Worm (Caenorhabditis elegans) whole organism, late embryonic: ENCODE measurements around the gene R10E11.9.

Experiments used
- C38D4.7 ChIP-seq: fragments of 200-800 bp; sonication (Bioruptor generic); optimal IDR thresholded peaks from 2 replicates; lab custom pipeline; 2018; ENCODE audit warnings: mild to moderate bottlenecking, missing genetic modification characterization, moderate library complexity, missing compliant biosample characterization
- K09A11.1 ChIP-seq: sonication (generic microtip); optimal IDR thresholded peaks from 2 replicates; lab custom pipeline; 2017; ENCODE audit warnings: antibody characterized with exemption, mild to moderate bottlenecking, missing genetic modification characterization, missing compliant biosample characterization; ENCODE audit not compliant: insufficient read depth
- T23F11.4 ChIP-seq: fragments of 200-800 bp; sonication (Bioruptor generic); optimal IDR thresholded peaks from 2 replicates; lab custom pipeline; 2018; ENCODE audit warnings: mild to moderate bottlenecking, missing genetic modification characterization, missing compliant biosample characterization
- ceh-14 ChIP-seq: sonication (generic microtip); optimal IDR thresholded peaks from 2 replicates; lab custom pipeline; 2016; ENCODE audit warnings: missing genotype, missing genetic modification characterization, missing compliant biosample characterization
- ceh-19 ChIP-seq: fragments of 200-800 bp; sonication (Bioruptor generic); optimal IDR thresholded peaks from 2 replicates; lab custom pipeline; 2018; ENCODE audit warnings: mild to moderate bottlenecking, missing genetic modification characterization, missing compliant biosample characterization
- ceh-2 ChIP-seq: sonication (generic microtip); optimal IDR thresholded peaks from 2 replicates; lab custom pipeline; 2016; ENCODE audit warnings: missing genotype, missing genetic modification characterization, missing compliant biosample characterization
- ceh-22 ChIP-seq: sonication (generic microtip); optimal IDR thresholded peaks from 2 replicates; lab custom pipeline; 2017; ENCODE audit warnings: missing biosample characterization, missing genetic modification characterization
- ceh-24 ChIP-seq: sonication (generic microtip); optimal IDR thresholded peaks from 2 replicates; lab custom pipeline; 2016; ENCODE audit warnings: mild to moderate bottlenecking, missing genetic modification characterization, missing compliant biosample characterization
- ceh-30 ChIP-seq: fragments of 150-350 bp; optimal IDR thresholded peaks from 2 replicates; lab custom pipeline; 2014; ENCODE audit warnings: missing biosample characterization, missing genetic modification characterization
- ceh-31 ChIP-seq: sonication (generic microtip); optimal IDR thresholded peaks from 2 replicates; lab custom pipeline; 2016; ENCODE audit warnings: missing genetic modification characterization, missing compliant biosample characterization
- ceh-45 ChIP-seq: fragments of 200-800 bp; sonication (Bioruptor generic); IDR thresholded peaks from 2 replicates; pipeline ENCODE4 v1.3.6; 2022; ENCODE audit warnings: missing genetic modification reagents, missing genetic modification characterization, missing compliant biosample characterization
- ceh-6 ChIP-seq: fragments of 200-800 bp; sonication (Bioruptor generic); optimal IDR thresholded peaks from 2 replicates; lab custom pipeline; 2018; ENCODE audit warnings: mild to moderate bottlenecking, missing genetic modification characterization, missing compliant biosample characterization
- ceh-9 ChIP-seq: sonication (generic microtip); optimal IDR thresholded peaks from 2 replicates; lab custom pipeline; 2016; ENCODE audit warnings: mild to moderate bottlenecking, missing genetic modification characterization, inconsistent platforms, missing compliant biosample characterization
- che-1 ChIP-seq: sonication (generic microtip); optimal IDR thresholded peaks from 2 replicates; lab custom pipeline; 2016; ENCODE audit warnings: mild to moderate bottlenecking, missing genetic modification characterization, missing compliant biosample characterization
- dmd-4 ChIP-seq: sonication (generic microtip); optimal IDR thresholded peaks from 2 replicates; lab custom pipeline; 2016; ENCODE audit warnings: borderline replicate concordance, missing genetic modification characterization, missing compliant biosample characterization
- ets-4 ChIP-seq: sonication (generic microtip); optimal IDR thresholded peaks from 2 replicates; lab custom pipeline; 2016; ENCODE audit warnings: missing genetic modification characterization, missing compliant biosample characterization
- eyg-1 ChIP-seq: sonication (generic microtip); optimal IDR thresholded peaks from 2 replicates; lab custom pipeline; 2016; ENCODE audit warnings: missing genotype, missing genetic modification characterization, missing compliant biosample characterization
- fax-1 ChIP-seq: sonication (generic microtip); optimal IDR thresholded peaks from 2 replicates; lab custom pipeline; 2016; ENCODE audit warnings: missing genotype, missing genetic modification characterization, missing compliant biosample characterization
- fkh-10 ChIP-seq: fragments of 150-350 bp; optimal IDR thresholded peaks from 2 replicates; lab custom pipeline; 2014; ENCODE audit warnings: missing biosample characterization, missing genetic modification reagents, missing genetic modification characterization
- fkh-6 ChIP-seq: sonication (generic microtip); optimal IDR thresholded peaks from 2 replicates; lab custom pipeline; 2016; ENCODE audit warnings: missing genetic modification characterization, missing compliant biosample characterization
- gmeb-2 ChIP-seq: sonication (generic microtip); optimal IDR thresholded peaks from 2 replicates; lab custom pipeline; 2016; ENCODE audit warnings: missing genetic modification characterization, inconsistent platforms, missing compliant biosample characterization
- hlh-13 ChIP-seq: fragments of 200-800 bp; sonication (Bioruptor generic); optimal IDR thresholded peaks from 2 replicates; lab custom pipeline; 2018; ENCODE audit warnings: mild to moderate bottlenecking, missing genetic modification characterization, missing compliant biosample characterization
- hlh-15 ChIP-seq: sonication (generic microtip); optimal IDR thresholded peaks from 2 replicates; lab custom pipeline; 2016; ENCODE audit warnings: missing genetic modification characterization, missing compliant biosample characterization
- lim-6 ChIP-seq: sonication (generic microtip); optimal IDR thresholded peaks from 2 replicates; lab custom pipeline; 2016; ENCODE audit warnings: missing genetic modification characterization, missing compliant biosample characterization
- lin-11 ChIP-seq: fragments of 200-800 bp; sonication (Bioruptor generic); optimal IDR thresholded peaks from 2 replicates; lab custom pipeline; 2018; ENCODE audit warnings: mild to moderate bottlenecking, missing genetic modification characterization, missing compliant biosample characterization
- mec-3 ChIP-seq: sonication (generic microtip); optimal IDR thresholded peaks from 2 replicates; lab custom pipeline; 2016; ENCODE audit warnings: borderline replicate concordance, missing genetic modification characterization, missing compliant biosample characterization
- nfya-1 ChIP-seq: sonication (generic microtip); optimal IDR thresholded peaks from 2 replicates; lab custom pipeline; 2017; ENCODE audit warnings: missing genetic modification characterization, mild to moderate bottlenecking, missing compliant biosample characterization, antibody characterized with exemption, moderate library complexity
- nhr-11 ChIP-seq: fragments of 150-350 bp; optimal IDR thresholded peaks from 2 replicates; lab custom pipeline; 2014; ENCODE audit warnings: missing biosample characterization, missing genetic modification characterization
- nhr-232 ChIP-seq: sonication (generic microtip); optimal IDR thresholded peaks from 2 replicates; lab custom pipeline; 2016; ENCODE audit warnings: missing genetic modification characterization, missing compliant biosample characterization
- npax-4 ChIP-seq: sonication (generic microtip); optimal IDR thresholded peaks from 2 replicates; lab custom pipeline; 2016; ENCODE audit warnings: missing genetic modification characterization, missing compliant biosample characterization
- pag-3 ChIP-seq: sonication (generic microtip); optimal IDR thresholded peaks from 2 replicates; lab custom pipeline; 2016; ENCODE audit warnings: missing compliant biosample characterization, missing genetic modification characterization, borderline replicate concordance
- pax-1 ChIP-seq: fragments of 150-350 bp; optimal IDR thresholded peaks from 2 replicates; lab custom pipeline; 2014; ENCODE audit warnings: missing biosample characterization, missing genetic modification characterization
- pha-2 ChIP-seq: sonication (generic microtip); optimal IDR thresholded peaks from 2 replicates; lab custom pipeline; 2017; ENCODE audit warnings: mild to moderate bottlenecking, missing genetic modification characterization, missing compliant biosample characterization
- pha-4 ChIP-seq: fragments of 150-350 bp; optimal IDR thresholded peaks from 2 replicates; lab custom pipeline; 2018; ENCODE audit warnings: missing biosample characterization, missing genetic modification reagents, missing genetic modification characterization
- pqm-1 ChIP-seq: sonication (generic microtip); optimal IDR thresholded peaks from 2 replicates; lab custom pipeline; 2016; ENCODE audit warnings: missing genetic modification characterization, missing compliant biosample characterization
- pros-1 ChIP-seq: fragments of 150-350 bp; optimal IDR thresholded peaks from 2 replicates; lab custom pipeline; 2014; ENCODE audit warnings: missing biosample characterization, missing genetic modification reagents, missing genetic modification characterization
- rnt-1 ChIP-seq: sonication (generic microtip); optimal IDR thresholded peaks from 2 replicates; lab custom pipeline; 2016; ENCODE audit warnings: missing genetic modification characterization, missing compliant biosample characterization
- sox-2 ChIP-seq: fragments of 200-800 bp; sonication (Bioruptor generic); IDR thresholded peaks from 2 replicates; pipeline ENCODE4 v1.3.6; 2022; ENCODE audit warnings: missing genetic modification reagents, missing genetic modification characterization, missing compliant biosample characterization
- sox-4 ChIP-seq: sonication (generic microtip); optimal IDR thresholded peaks from 2 replicates; lab custom pipeline; 2017; ENCODE audit warnings: mild to moderate bottlenecking, missing genetic modification characterization, inconsistent platforms, missing compliant biosample characterization
- syd-9 ChIP-seq: sonication (generic microtip); optimal IDR thresholded peaks from 2 replicates; lab custom pipeline; 2016; ENCODE audit warnings: mild to moderate bottlenecking, missing genetic modification characterization, moderate library complexity, missing compliant biosample characterization
- tbx-2 ChIP-seq: sonication (generic microtip); optimal IDR thresholded peaks from 2 replicates; lab custom pipeline; 2016; ENCODE audit warnings: missing genetic modification characterization, missing compliant biosample characterization
- ttx-3 ChIP-seq: sonication (generic microtip); optimal IDR thresholded peaks from 2 replicates; lab custom pipeline; 2016; ENCODE audit warnings: missing genetic modification reagents, missing genetic modification characterization, missing compliant biosample characterization
- unc-3 ChIP-seq, 2 experiments: fragments of 200-800 bp in 1 of 2; sonication (Bioruptor generic) in 1 of 2; sonication (generic microtip) in 1 of 2; conservative IDR thresholded peaks in 1 of 2; optimal IDR thresholded peaks in 1 of 2; 2 replicates each; pipeline versions ENCODE4 v1.3.6 to Lab custom; 2016 to 2022; ENCODE audit warnings: missing compliant biosample characterization in 2 of 2, missing genetic modification characterization in 2 of 2, missing genetic modification reagents in 1 of 2
- unc-42 ChIP-seq: sonication (generic microtip); optimal IDR thresholded peaks from 2 replicates; lab custom pipeline; 2016; ENCODE audit warnings: missing genotype, missing genetic modification characterization, missing compliant biosample characterization
- unc-55 ChIP-seq: sonication (generic microtip); optimal IDR thresholded peaks from 2 replicates; lab custom pipeline; 2017; ENCODE audit warnings: missing biosample characterization, missing genetic modification reagents, missing genetic modification characterization
- zip-5 ChIP-seq: sonication (generic microtip); optimal IDR thresholded peaks from 2 replicates; lab custom pipeline; 2016; ENCODE audit warnings: missing genetic modification characterization, missing compliant biosample characterization

The R10E11.9 gene

DNA sequence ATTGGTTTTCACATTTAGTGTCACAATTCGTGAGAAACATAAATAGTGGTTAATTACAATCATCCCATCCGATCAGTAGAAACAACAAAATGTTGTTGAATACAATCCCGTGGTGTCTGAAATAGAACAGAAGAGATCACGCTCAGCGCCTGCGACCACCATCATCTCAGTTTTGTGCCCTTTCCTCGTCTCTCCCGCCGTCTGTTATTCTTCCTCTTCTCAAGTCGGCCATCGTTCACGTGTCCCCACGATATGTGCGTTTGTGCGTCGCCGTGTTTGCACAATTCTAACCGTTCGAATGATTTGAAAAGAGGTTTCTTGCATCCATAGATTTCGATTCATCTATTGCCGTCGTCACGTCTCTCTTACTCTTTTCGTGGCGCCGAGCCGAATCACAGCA is 25.3 kb upstream of the R10E11.9 start, which contains the start of gene panl-3 (continued):
- TF ChIP-seq sox-4 (tag; lab: Kevin White, UChicago) (no peak), syd-9 (tag; lab: Kevin White, UChicago) (no peak), fkh-10 (no peak), pag-3 (tag; lab: Kevin White, UChicago) (no peak), zip-5 (tag; lab: Kevin White, UChicago) (no peak), rnt-1 (tag; lab: Kevin White, UChicago) (peak; percentile 14), nhr-232 (tag; lab: Kevin White, UChicago) (no peak), T23F11.4 (GFP tag; lab: Kevin White, UChicago) (no peak), ceh-30 (tag; lab: Kevin White, UChicago) (no peak), pha-2 (tag; lab: Kevin White, UChicago) (no peak), lim-6 (tag; lab: Kevin White, UChicago) (no peak), K09A11.1 (no peak), ceh-45 (GFP tag; lab: Robert Waterston, UW) (no peak), npax-4 (no peak), ttx-3 (no peak), lin-11 (tag; lab: Kevin White, UChicago) (no peak), nfya-1 (peak; percentile 16), pqm-1 (tag; lab: Kevin White, UChicago) (no peak), ceh-14 (tag; lab: Kevin White, UChicago) (no peak), sox-2 (no peak), unc-55 (no peak), ceh-19 (GFP tag; lab: Kevin White, UChicago) (no peak), fax-1 (tag; lab: Kevin White, UChicago) (no peak), ceh-6 (GFP tag; lab: Kevin White, UChicago) (no peak), dmd-4 (tag; lab: Kevin White, UChicago) (no peak), mec-3 (tag; lab: Kevin White, UChicago) (no peak)

DNA sequence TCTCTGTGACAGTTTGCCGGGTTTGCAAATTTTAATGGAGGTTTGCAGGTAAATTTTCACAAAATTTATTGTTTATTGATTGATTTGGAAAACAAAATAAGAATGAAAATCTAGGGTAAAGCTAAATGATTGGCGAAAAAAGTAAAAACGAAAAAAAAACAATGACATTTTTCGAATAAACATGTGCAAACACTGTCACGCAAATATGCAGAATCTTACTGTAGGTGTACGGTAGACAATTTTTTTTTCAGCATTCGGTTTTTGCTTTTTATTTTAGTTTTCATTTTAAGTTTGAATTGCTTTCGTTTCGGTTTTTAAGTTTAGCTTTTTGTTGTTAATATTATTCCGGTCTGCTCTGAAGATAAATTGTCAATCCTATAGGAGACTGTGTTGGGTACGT is 24.5 kb upstream of the R10E11.9 start:
- no peak for TF ChIP-seq nhr-232 (tag; lab: Kevin White, UChicago)
- no peak for TF ChIP-seq pros-1 (tag; lab: Kevin White, UChicago)
- TF ChIP-seq T23F11.4 (GFP tag; lab: Kevin White, UChicago) = no peak

ce11 chrIII:9817087-9817612 is 23.7 kb upstream of the R10E11.9 start, which contains the start of gene cnx-1:
TSS of gene cnx-1 (minus strand) at chrIII:9817137.
- TF ChIP-seq ttx-3 = no peak
- peak; percentile 50 for TF ChIP-seq nfya-1
- no peak for TF ChIP-seq lin-11 (tag; lab: Kevin White, UChicago)
- TF ChIP-seq fkh-6 (tag; lab: Kevin White, UChicago) = no peak
- no peak for TF ChIP-seq pha-2 (tag; lab: Kevin White, UChicago)
- peak; percentile 30 for TF ChIP-seq tbx-2
- TF ChIP-seq ceh-22 (tag; lab: Kevin White, UChicago) = no peak
- no peak for TF ChIP-seq pha-4
- no peak for TF ChIP-seq unc-55
- TF ChIP-seq hlh-15 = no peak
- TF ChIP-seq unc-3 (GFP tag; conservative IDR thresholded peaks at IDR 0.05; lab: Robert Waterston, UW) = no peak
- TF ChIP-seq unc-3 (tag; optimal IDR thresholded peaks at IDR 0.05; lab: Kevin White, UChicago) = no peak
- no peak for TF ChIP-seq mec-3 (tag; lab: Kevin White, UChicago)
- no peak for TF ChIP-seq T23F11.4 (GFP tag; lab: Kevin White, UChicago)
- TF ChIP-seq dmd-4 (tag; lab: Kevin White, UChicago) = no peak
- no peak for TF ChIP-seq nhr-11
- no peak for TF ChIP-seq pax-1 (tag; lab: Kevin White, UChicago)
- no peak for TF ChIP-seq pqm-1 (tag; lab: Kevin White, UChicago)
- TF ChIP-seq K09A11.1 = no peak
- no peak for TF ChIP-seq ceh-9 (tag; lab: Kevin White, UChicago)
- no peak for TF ChIP-seq lim-6 (tag; lab: Kevin White, UChicago)
- TF ChIP-seq sox-4 (tag; lab: Kevin White, UChicago) = no peak
- TF ChIP-seq hlh-13 = no peak
- TF ChIP-seq syd-9 (tag; lab: Kevin White, UChicago) = no peak
- no peak for TF ChIP-seq gmeb-2 (tag; lab: Kevin White, UChicago)
- TF ChIP-seq unc-42 (tag; lab: Kevin White, UChicago) = peak; percentile 28
- TF ChIP-seq eyg-1 (tag; lab: Kevin White, UChicago) = no peak
- no peak for TF ChIP-seq che-1 (tag; lab: Kevin White, UChicago)
- peak; percentile 85 for TF ChIP-seq ceh-31 (tag; lab: Kevin White, UChicago)
- no peak for TF ChIP-seq ceh-24 (tag; lab: Kevin White, UChicago)
- no peak for TF ChIP-seq C38D4.7 (GFP tag; lab: Kevin White, UChicago)
- TF ChIP-seq ceh-30 (tag; lab: Kevin White, UChicago) = no peak
- no peak for TF ChIP-seq ets-4
- TF ChIP-seq ceh-2 (tag; lab: Kevin White, UChicago) = no peak
